Worm (Caenorhabditis elegans) whole organism, L3 larva: ENCODE results near the gene txt-18.

Experiments
- R02D3.7 ChIP-seq: fragments of 150-350 bp; optimal IDR thresholded peaks from 2 replicates; lab custom pipeline; 2014; ENCODE audit warnings: missing biosample characterization, missing genetic modification characterization
- ZK546.5 ChIP-seq: sonication (generic microtip); optimal IDR thresholded peaks from 2 replicates; lab custom pipeline; 2017; ENCODE audit warnings: missing biosample characterization, missing genetic modification characterization
- aly-2 ChIP-seq: fragments of 150-350 bp; optimal IDR thresholded peaks from 2 replicates; lab custom pipeline; 2014; ENCODE audit warnings: missing biosample characterization, missing genetic modification characterization
- ama-1 ChIP-seq: fragments of 150-350 bp; optimal IDR thresholded peaks from 2 replicates; lab custom pipeline; 2018
- ceh-16 ChIP-seq: sonication (generic microtip); optimal IDR thresholded peaks from 2 replicates; lab custom pipeline; 2017; ENCODE audit warnings: missing biosample characterization, missing genetic modification characterization
- ceh-28 ChIP-seq: fragments of 150-350 bp; optimal IDR thresholded peaks from 2 replicates; lab custom pipeline; 2014; ENCODE audit warnings: missing biosample characterization, missing genetic modification reagents, missing genetic modification characterization
- ceh-82 ChIP-seq: fragments of 150-350 bp; optimal IDR thresholded peaks from 2 replicates; lab custom pipeline; 2014; ENCODE audit warnings: missing biosample characterization, missing genetic modification characterization
- ceh-9 ChIP-seq: sonication (generic microtip); optimal IDR thresholded peaks from 2 replicates; lab custom pipeline; 2018; ENCODE audit warnings: missing biosample characterization, missing genetic modification characterization
- daf-12 ChIP-seq: fragments of 150-350 bp; optimal IDR thresholded peaks from 2 replicates; lab custom pipeline; 2014; ENCODE audit warnings: missing biosample characterization, missing genetic modification reagents, missing genetic modification characterization
- egl-27 ChIP-seq: sonication (generic microtip); optimal IDR thresholded peaks from 4 replicates; lab custom pipeline; 2017; ENCODE audit warnings: missing biosample characterization, missing genetic modification reagents, missing genetic modification characterization
- egl-5 ChIP-seq: fragments of 150-350 bp; optimal IDR thresholded peaks from 2 replicates; lab custom pipeline; 2017; ENCODE audit warnings: missing biosample characterization, missing genetic modification reagents, missing genetic modification characterization, inconsistent platforms
- elt-1 ChIP-seq: fragments of 150-350 bp; optimal IDR thresholded peaks from 2 replicates; lab custom pipeline; 2014; ENCODE audit warnings: missing biosample characterization, missing genetic modification characterization
- elt-2 ChIP-seq: sonication (generic microtip); optimal IDR thresholded peaks from 2 replicates; lab custom pipeline; 2016; ENCODE audit warnings: missing genetic modification reagents, mild to moderate bottlenecking, missing genetic modification characterization, missing compliant biosample characterization
- elt-3 ChIP-seq, 3 experiments: fragments of 150-350 bp in 1 of 3; sonication (generic microtip) in 2 of 3; optimal IDR thresholded peaks; 2 replicates in 2 of 3; 4 replicates in 1 of 3; lab custom pipeline; 2014 to 2017; ENCODE audit warnings: missing biosample characterization in 3 of 3, missing genetic modification characterization in 3 of 3
- fkh-10 ChIP-seq: sonication (generic microtip); optimal IDR thresholded peaks from 2 replicates; lab custom pipeline; 2017; ENCODE audit warnings: missing biosample characterization, missing genetic modification reagents, missing genetic modification characterization
- fkh-2 ChIP-seq: fragments of 150-350 bp; optimal IDR thresholded peaks from 2 replicates; lab custom pipeline; 2014; ENCODE audit warnings: missing biosample characterization, missing genetic modification reagents, missing genetic modification characterization
- fos-1 ChIP-seq: fragments of 150-350 bp; optimal IDR thresholded peaks from 2 replicates; lab custom pipeline; 2014; ENCODE audit warnings: missing biosample characterization, missing genetic modification characterization
- hmg-11 ChIP-seq: sonication (generic microtip); optimal IDR thresholded peaks from 2 replicates; lab custom pipeline; 2016; ENCODE audit warnings: missing genetic modification characterization, missing compliant biosample characterization
- jun-1 ChIP-seq: fragments of 150-350 bp; optimal IDR thresholded peaks from 2 replicates; lab custom pipeline; 2014; ENCODE audit warnings: missing biosample characterization, missing genetic modification reagents, missing genetic modification characterization
- lin-15B ChIP-seq: fragments of 150-350 bp; optimal IDR thresholded peaks from 2 replicates; lab custom pipeline; 2014; ENCODE audit warnings: missing biosample characterization, missing genetic modification characterization
- lsy-12 ChIP-seq: sonication (generic microtip); optimal IDR thresholded peaks from 2 replicates; lab custom pipeline; 2016; ENCODE audit warnings: mild to moderate bottlenecking, missing genetic modification characterization, missing compliant biosample characterization
- mdl-1 ChIP-seq: fragments of 150-350 bp; optimal IDR thresholded peaks from 2 replicates; lab custom pipeline; 2014; ENCODE audit warnings: missing biosample characterization, missing genetic modification characterization
- mml-1 ChIP-seq: fragments of 150-350 bp; sonication (generic microtip); optimal IDR thresholded peaks from 3 replicates; lab custom pipeline; 2014; ENCODE audit warnings: missing biosample characterization, missing genetic modification characterization
- nfya-1 ChIP-seq: sonication (generic microtip); optimal IDR thresholded peaks from 2 replicates; lab custom pipeline; 2017; ENCODE audit warnings: missing genetic modification characterization, mild to moderate bottlenecking, missing compliant biosample characterization, antibody characterized with exemption, moderate library complexity; ENCODE audit not compliant: insufficient read depth
- nhr-11 ChIP-seq: fragments of 150-350 bp; optimal IDR thresholded peaks from 2 replicates; lab custom pipeline; 2014; ENCODE audit warnings: missing biosample characterization, missing genetic modification characterization
- nhr-12 ChIP-seq: fragments of 150-350 bp; optimal IDR thresholded peaks from 2 replicates; lab custom pipeline; 2014; ENCODE audit warnings: missing biosample characterization, missing genetic modification characterization
- nhr-23 ChIP-seq: fragments of 150-350 bp; optimal IDR thresholded peaks from 2 replicates; lab custom pipeline; 2014; ENCODE audit warnings: missing biosample characterization, missing genetic modification reagents, missing genetic modification characterization
- nhr-25 ChIP-seq: sonication (generic microtip); optimal IDR thresholded peaks from 2 replicates; lab custom pipeline; 2017; ENCODE audit warnings: missing biosample characterization, missing genetic modification characterization
- nhr-28 ChIP-seq: fragments of 150-350 bp; optimal IDR thresholded peaks from 2 replicates; lab custom pipeline; 2014; ENCODE audit warnings: missing biosample characterization, missing genetic modification characterization
- nhr-67 ChIP-seq: fragments of 150-350 bp; optimal IDR thresholded peaks from 2 replicates; lab custom pipeline; 2014; ENCODE audit warnings: missing biosample characterization, missing genetic modification characterization
- nhr-76 ChIP-seq: fragments of 150-350 bp; sonication (generic microtip); optimal IDR thresholded peaks from 5 replicates; lab custom pipeline; 2014; ENCODE audit warnings: missing biosample characterization, missing genetic modification characterization
- nhr-77 ChIP-seq: fragments of 150-350 bp; optimal IDR thresholded peaks from 2 replicates; lab custom pipeline; 2014; ENCODE audit warnings: missing biosample characterization, missing genetic modification characterization
- pha-4 ChIP-seq: fragments of 150-350 bp; optimal IDR thresholded peaks from 2 replicates; lab custom pipeline; 2014; ENCODE audit warnings: missing biosample characterization, missing genetic modification reagents, missing genetic modification characterization
- pqm-1 ChIP-seq: fragments of 150-350 bp; optimal IDR thresholded peaks from 2 replicates; lab custom pipeline; 2017; ENCODE audit warnings: missing biosample characterization, missing genetic modification characterization, inconsistent platforms
- sea-2 ChIP-seq: fragments of 150-350 bp; sonication (generic microtip); optimal IDR thresholded peaks from 4 replicates; lab custom pipeline; 2014; ENCODE audit warnings: missing biosample characterization, missing genetic modification reagents, missing genetic modification characterization
- skn-1 ChIP-seq: fragments of 150-350 bp; optimal IDR thresholded peaks from 2 replicates; lab custom pipeline; 2014; ENCODE audit warnings: missing biosample characterization, missing genetic modification characterization
- snpc-4 ChIP-seq: fragments of 150-350 bp; optimal IDR thresholded peaks from 2 replicates; lab custom pipeline; 2014; ENCODE audit warnings: missing biosample characterization, missing genetic modification characterization
- tbx-2 ChIP-seq: sonication (generic microtip); optimal IDR thresholded peaks from 2 replicates; lab custom pipeline; 2016; ENCODE audit warnings: mild to moderate bottlenecking, missing genetic modification characterization, missing compliant biosample characterization
- unc-39 ChIP-seq: sonication (generic microtip); optimal IDR thresholded peaks from 4 replicates; lab custom pipeline; 2017; ENCODE audit warnings: missing biosample characterization, missing genetic modification characterization
- unc-62 ChIP-seq: fragments of 150-350 bp; sonication (generic microtip); optimal IDR thresholded peaks from 4 replicates; lab custom pipeline; 2014; ENCODE audit warnings: missing biosample characterization, missing genetic modification reagents, missing genetic modification characterization
- zag-1 ChIP-seq: fragments of 150-350 bp; optimal IDR thresholded peaks from 2 replicates; lab custom pipeline; 2014; ENCODE audit warnings: missing biosample characterization, missing genetic modification characterization
- ztf-11 ChIP-seq: fragments of 150-350 bp; optimal IDR thresholded peaks from 2 replicates; lab custom pipeline; 2014; ENCODE audit warnings: missing biosample characterization, missing genetic modification characterization
- ztf-4 ChIP-seq: fragments of 150-350 bp; optimal IDR thresholded peaks from 2 replicates; lab custom pipeline; 2014; ENCODE audit warnings: missing biosample characterization, missing genetic modification characterization

Gene txt-18

DNA sequence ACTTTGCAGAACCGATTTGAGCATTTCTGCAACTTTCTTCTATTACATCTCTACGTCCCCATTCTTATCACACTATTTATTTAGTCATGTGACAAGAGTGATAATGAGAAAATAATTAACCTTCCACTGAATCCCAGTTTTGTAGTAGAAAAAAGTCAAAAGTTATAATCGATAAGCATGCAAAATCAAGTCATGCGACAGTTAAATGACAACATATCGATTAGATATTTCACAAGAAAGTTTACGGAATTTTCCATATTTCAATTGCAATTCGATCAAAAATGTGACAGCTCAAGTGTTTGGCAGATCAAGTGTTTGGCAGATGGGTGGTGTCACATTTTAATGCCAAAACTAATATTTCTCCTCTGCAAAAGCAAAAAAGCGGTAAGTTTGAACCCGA, 30.8 kb downstream of the txt-18 start (continued):
- TF ChIP-seq aly-2 (tag; lab: Kevin White, UChicago) (no peak), snpc-4 (no peak), daf-12 (tag; lab: Kevin White, UChicago) (no peak), pqm-1 (tag; lab: Kevin White, UChicago) (peak; percentile 35), ama-1 (no peak), jun-1 (tag; lab: Kevin White, UChicago) (peak; percentile 1), egl-5 (tag; lab: Kevin White, UChicago) (no peak), lsy-12 (tag; lab: Kevin White, UChicago) (no peak)

DNA sequence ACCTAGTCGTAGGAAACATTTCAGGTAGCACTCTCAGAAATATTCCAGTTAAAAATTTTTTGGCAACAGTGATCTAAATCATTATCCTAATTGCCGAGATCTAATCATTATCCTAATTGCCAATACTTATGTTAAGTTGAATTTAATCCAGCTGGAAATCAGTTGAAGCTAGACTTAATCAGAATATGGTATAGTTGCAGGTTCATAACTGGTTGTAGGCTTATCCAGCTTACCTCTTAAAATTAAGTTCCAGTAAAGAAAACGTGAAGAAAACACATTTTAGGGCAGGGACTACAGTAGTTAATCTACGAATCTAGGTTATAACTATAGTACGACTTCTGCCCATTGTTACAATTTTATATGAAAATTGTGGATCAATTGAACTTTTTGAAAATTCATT, 32.8 kb downstream of the txt-18 start:
- no peak for TF ChIP-seq nhr-28
- no peak for TF ChIP-seq ztf-11
- TF ChIP-seq R02D3.7 (tag; lab: Kevin White, UChicago): no peak
- no peak for TF ChIP-seq nhr-23 (tag; lab: Kevin White, UChicago)
- TF ChIP-seq fkh-10: no peak
- TF ChIP-seq jun-1 (tag; lab: Kevin White, UChicago): no peak
- no peak for TF ChIP-seq daf-12 (tag; lab: Kevin White, UChicago)
- TF ChIP-seq unc-39 (tag; lab: Kevin White, UChicago): no peak
- no peak for TF ChIP-seq pqm-1 (tag; lab: Kevin White, UChicago)
- TF ChIP-seq ztf-4 (tag; lab: Kevin White, UChicago): no peak
- no peak for TF ChIP-seq fkh-2 (tag; lab: Kevin White, UChicago)
- TF ChIP-seq ceh-28: no peak
- no peak for TF ChIP-seq ceh-16 (tag; lab: Kevin White, UChicago)
- no peak for TF ChIP-seq ceh-82 (tag; lab: Kevin White, UChicago)
- no peak for TF ChIP-seq egl-27 (tag; lab: Kevin White, UChicago)
- TF ChIP-seq ZK546.5 (tag; lab: Kevin White, UChicago): no peak
- TF ChIP-seq tbx-2 (tag; lab: Kevin White, UChicago): no peak
- no peak for TF ChIP-seq elt-1 (tag; lab: Kevin White, UChicago)
- TF ChIP-seq snpc-4: no peak
- no peak for TF ChIP-seq nhr-12 (tag; lab: Kevin White, UChicago)
- TF ChIP-seq, all 47 proteins: peak for 0

DNA sequence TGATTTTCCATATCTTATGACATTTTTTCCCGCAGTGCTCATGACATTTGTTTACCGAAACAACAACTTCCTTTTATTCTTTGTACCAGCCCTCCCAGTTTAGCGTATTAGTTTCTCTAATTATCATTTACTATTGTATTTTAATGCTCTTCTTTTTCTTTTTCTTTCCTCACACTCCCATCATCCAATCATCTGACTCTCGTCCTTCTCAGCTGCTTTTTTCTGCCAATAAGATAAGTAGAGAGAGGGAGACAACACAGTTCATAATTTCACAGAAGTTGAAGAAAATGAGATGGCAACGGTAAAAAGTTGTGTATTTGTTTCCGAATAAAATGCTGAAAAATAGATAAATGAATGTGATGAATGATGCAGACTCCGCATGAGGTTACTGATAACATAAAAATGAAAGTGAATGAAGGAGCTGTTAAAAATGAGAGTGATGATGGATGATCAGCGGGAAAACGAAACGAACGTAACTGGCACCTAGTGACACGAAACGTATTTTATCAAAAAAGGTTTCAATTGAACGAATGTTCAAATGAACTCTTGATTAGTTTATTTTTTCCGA, 33.6 kb downstream of the txt-18 start:
- TF ChIP-seq snpc-4: no peak
- no peak for TF ChIP-seq ceh-28
- no peak for TF ChIP-seq fos-1
- no peak for TF ChIP-seq lsy-12 (tag; lab: Kevin White, UChicago)
- no peak for TF ChIP-seq unc-39 (tag; lab: Kevin White, UChicago)
- no peak for TF ChIP-seq daf-12 (tag; lab: Kevin White, UChicago)
- no peak for TF ChIP-seq ceh-9
- no peak for TF ChIP-seq nhr-76 (tag; lab: Kevin White, UChicago)
- TF ChIP-seq mml-1: no peak
- no peak for TF ChIP-seq nhr-23 (tag; lab: Kevin White, UChicago)
- TF ChIP-seq tbx-2 (tag; lab: Kevin White, UChicago): no peak
- no peak for TF ChIP-seq ceh-16 (tag; lab: Kevin White, UChicago)
- no peak for TF ChIP-seq mdl-1 (tag; lab: Kevin White, UChicago)
- TF ChIP-seq skn-1 (tag; lab: Kevin White, UChicago): no peak
- no peak for TF ChIP-seq nhr-11 (tag; lab: Kevin White, UChicago)
- TF ChIP-seq nhr-25 (tag; lab: Kevin White, UChicago): no peak
- no peak for TF ChIP-seq egl-27 (tag; lab: Kevin White, UChicago)
- TF ChIP-seq lin-15B (tag; lab: Kevin White, UChicago): no peak
- TF ChIP-seq elt-1 (tag; lab: Kevin White, UChicago): no peak
- TF ChIP-seq nhr-12 (tag; lab: Kevin White, UChicago): no peak
- no peak for TF ChIP-seq ztf-11
- TF ChIP-seq ztf-4 (tag; lab: Kevin White, UChicago): no peak
- no peak for TF ChIP-seq zag-1
- no peak for TF ChIP-seq R02D3.7 (tag; lab: Kevin White, UChicago)
- no peak for TF ChIP-seq nhr-77 (tag; lab: Kevin White, UChicago)
- no peak for TF ChIP-seq nhr-28
- no peak for TF ChIP-seq egl-5 (tag; lab: Kevin White, UChicago)
- no peak for TF ChIP-seq elt-3 (tag; optimal IDR thresholded peaks at IDR 0.05; lab: Kevin White, UChicago)
- TF ChIP-seq pha-4 (tag; lab: Kevin White, UChicago): peak; percentile 54
- TF ChIP-seq hmg-11 (tag; lab: Kevin White, UChicago): no peak
- peak; percentile 76 for TF ChIP-seq pqm-1 (tag; lab: Kevin White, UChicago)
- peak; percentile 89 for TF ChIP-seq elt-2 (tag; lab: Kevin White, UChicago)
- no peak for TF ChIP-seq aly-2 (tag; lab: Kevin White, UChicago)
- TF ChIP-seq nfya-1 (tag; lab: Kevin White, UChicago): peak; percentile 31
- no peak for TF ChIP-seq sea-2
- TF ChIP-seq unc-62 (GFP tag; lab: Kevin White, UChicago): no peak
- no peak for TF ChIP-seq ceh-82 (tag; lab: Kevin White, UChicago)
- peak; percentile 34 for TF ChIP-seq jun-1 (tag; lab: Kevin White, UChicago)
- TF ChIP-seq nhr-67: no peak
